Worm (Caenorhabditis elegans) whole organism, early embryonic: Measurements from ENCODE around the gene B0273.115.

Experiments
- B0310.2 ChIP-seq: sonication (generic microtip); optimal IDR thresholded peaks from 2 replicates; lab custom pipeline; 2016; ENCODE audit warnings: mild to moderate bottlenecking, missing genetic modification characterization, missing compliant biosample characterization
- aly-1 ChIP-seq: sonication (generic microtip); optimal IDR thresholded peaks from 2 replicates; lab custom pipeline; 2016; ENCODE audit warnings: missing genetic modification characterization, missing compliant biosample characterization
- ama-1 ChIP-seq: fragments of 150-350 bp; optimal IDR thresholded peaks from 2 replicates; lab custom pipeline; 2014
- ets-7 ChIP-seq: sonication (generic microtip); optimal IDR thresholded peaks from 2 replicates; lab custom pipeline; 2016; ENCODE audit warnings: missing genotype, missing genetic modification characterization, missing compliant biosample characterization
- hmbx-1 ChIP-seq: sonication (generic microtip); optimal IDR thresholded peaks from 2 replicates; lab custom pipeline; 2016; ENCODE audit warnings: mild to moderate bottlenecking, missing genetic modification characterization, missing compliant biosample characterization
- hmg-4 ChIP-seq: fragments of 200-800 bp; sonication (Bioruptor generic); optimal IDR thresholded peaks from 2 replicates; lab custom pipeline; 2018; ENCODE audit warnings: mild to moderate bottlenecking, missing genetic modification characterization, missing compliant biosample characterization
- pes-1 ChIP-seq: fragments of 200-800 bp; sonication (Bioruptor generic); IDR thresholded peaks from 2 replicates; pipeline ENCODE4 v1.3.6; 2022; ENCODE audit warnings: missing genetic modification reagents, missing genetic modification characterization, missing compliant biosample characterization
- scrt-1 ChIP-seq: fragments of 200-800 bp; sonication (Bioruptor generic); IDR thresholded peaks from 2 replicates; pipeline ENCODE4 v1.3.6; 2022; ENCODE audit warnings: missing genetic modification characterization, missing compliant biosample characterization
- sea-1 ChIP-seq: fragments of 200-800 bp; sonication (Bioruptor generic); conservative IDR thresholded peaks from 2 replicates; pipeline ENCODE4 v1.3.6; 2022; ENCODE audit warnings: missing genetic modification characterization, missing compliant biosample characterization
- tbx-11 ChIP-seq: fragments of 200-800 bp; sonication (Bioruptor generic); IDR thresholded peaks from 2 replicates; pipeline ENCODE4 v1.3.6; 2022; ENCODE audit warnings: missing genetic modification characterization, missing compliant biosample characterization

DNA sequence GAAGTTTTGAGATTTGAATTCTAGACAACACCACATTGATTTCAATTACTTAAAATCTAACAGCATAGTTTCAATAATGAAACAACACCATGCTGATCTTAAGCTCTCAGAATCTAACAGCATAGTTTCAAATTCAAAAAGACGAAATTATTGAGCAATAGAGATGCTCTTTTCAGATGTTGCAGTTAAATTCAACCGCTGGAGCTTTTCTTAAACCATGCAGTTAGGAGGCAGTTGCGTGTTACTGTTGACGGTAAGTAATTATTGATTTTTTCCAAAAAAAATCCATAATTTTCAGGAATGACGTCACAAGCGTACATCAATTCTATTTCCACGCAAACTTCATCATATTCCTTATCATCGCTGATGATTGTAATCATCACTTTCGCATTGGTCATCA is 8.2 kb downstream of the B0273.115 start, which contains the start of gene T11F8.5:
- TF ChIP-seq ama-1 (lab: Kevin White, UChicago) (no peak), scrt-1 (no peak), hmbx-1 (tag; lab: Kevin White, UChicago) (no peak), pes-1 (GFP tag; lab: Robert Waterston, UW) (no peak), ets-7 (tag; lab: Kevin White, UChicago) (no peak), B0310.2 (tag; lab: Kevin White, UChicago) (no peak), aly-1 (tag; lab: Kevin White, UChicago) (no peak), sea-1 (GFP tag; lab: Robert Waterston, UW) (no peak), tbx-11 (GFP tag; lab: Robert Waterston, UW) (no peak), hmg-4 (GFP tag; lab: Kevin White, UChicago) (no peak)
